Worm (Caenorhabditis elegans): ENCODE results near the gene klp-6.

The klp-6 gene

DNA sequence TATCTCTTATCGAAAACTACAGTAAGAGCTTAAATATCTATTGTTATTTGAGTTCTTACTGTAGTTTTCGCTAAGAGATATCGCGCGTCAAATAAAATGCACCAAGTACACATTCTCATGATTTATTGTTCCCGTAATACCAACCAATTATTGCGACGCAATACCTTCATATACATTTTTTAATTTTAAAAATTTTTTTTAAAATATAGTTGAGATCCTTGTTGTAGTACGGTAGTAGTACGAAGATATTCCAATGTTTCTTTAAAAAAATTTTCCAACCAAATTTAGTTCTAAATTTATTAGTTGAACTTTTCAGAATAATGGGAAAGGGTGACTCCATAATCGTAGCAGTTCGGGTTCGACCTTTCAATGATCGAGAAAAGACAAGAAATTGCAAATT, at the start of gene klp-6:
TSS of gene klp-6 (plus strand) at position 301 of the 400 bp plus-strand sequence.
- TF ChIP-seq unc-62 (GFP tag; optimal IDR thresholded peaks at IDR 0.05) = no peak

DNA sequence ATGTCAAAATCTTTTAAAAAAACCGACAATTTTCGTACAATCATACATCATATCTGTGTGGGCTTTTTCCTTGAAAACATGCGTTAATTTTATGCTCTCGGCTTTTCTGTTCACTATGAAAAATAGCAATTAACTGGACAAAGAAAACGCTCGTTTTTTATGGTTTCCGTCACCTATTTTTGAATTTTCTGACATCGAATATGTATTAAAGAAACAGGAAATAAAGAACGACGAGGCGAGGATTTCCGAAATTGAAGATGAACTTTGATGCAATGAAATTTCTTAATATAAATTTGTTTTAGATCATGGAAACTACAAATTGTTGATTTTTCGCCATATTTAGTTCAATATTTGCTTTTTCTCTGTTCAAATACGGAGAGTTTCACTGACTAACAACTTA, 46.8 kb upstream of the klp-6 start:
- TF ChIP-seq unc-62 (GFP tag; optimal IDR thresholded peaks at IDR 0.05) = no peak

DNA sequence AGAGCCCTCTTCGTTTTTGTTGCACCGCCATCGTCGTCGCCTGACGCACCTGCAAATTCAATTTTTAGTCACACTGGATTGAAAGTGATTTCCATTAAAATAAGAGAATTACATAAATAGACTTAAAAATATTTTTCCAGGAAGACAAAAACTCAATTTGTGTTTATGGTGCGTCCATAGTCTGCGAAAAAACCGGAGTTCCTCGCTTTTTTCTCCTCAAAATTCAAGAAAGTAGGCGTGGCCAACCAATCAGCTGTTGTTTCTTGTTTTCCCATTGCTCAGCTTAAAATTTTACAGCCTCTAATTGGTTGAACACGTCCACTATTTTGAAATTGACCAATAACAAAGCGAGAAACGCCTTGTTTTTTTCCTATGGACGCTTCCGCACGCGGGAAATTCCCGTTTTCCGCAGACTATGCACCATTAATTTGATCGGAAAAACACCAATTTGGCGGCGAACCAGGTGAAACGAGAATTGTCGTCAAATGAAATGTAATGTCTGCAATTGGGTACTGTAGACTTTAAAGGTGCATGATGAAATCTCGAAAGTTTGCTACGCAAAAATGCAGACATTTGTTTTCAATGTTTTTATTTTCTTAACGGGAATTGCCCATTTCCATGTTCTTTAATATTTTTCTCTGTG, 46.2 kb upstream of the klp-6 start, which contains the start of gene C27F2.7:
TSS of gene C27F2.7 (minus strand) at position 51 of the 643 bp plus-strand sequence.
- no peak for TF ChIP-seq unc-62 (GFP tag; optimal IDR thresholded peaks at IDR 0.05)

ce11 chrIII:4986790-4987259, 43.9 kb upstream of the klp-6 start, which contains the start of the genes C27F2.10 and wdr-60:
C27F2.10 (minus strand) TSS chrIII:4986898.
wdr-60 (plus strand) TSS chrIII:4987209.
- no peak for TF ChIP-seq unc-62 (GFP tag; optimal IDR thresholded peaks at IDR 0.05)

ce11 chrIII:4987666-4988065, 43.1 kb upstream of the klp-6 start:
- no peak for TF ChIP-seq unc-62 (GFP tag; optimal IDR thresholded peaks at IDR 0.05)

DNA sequence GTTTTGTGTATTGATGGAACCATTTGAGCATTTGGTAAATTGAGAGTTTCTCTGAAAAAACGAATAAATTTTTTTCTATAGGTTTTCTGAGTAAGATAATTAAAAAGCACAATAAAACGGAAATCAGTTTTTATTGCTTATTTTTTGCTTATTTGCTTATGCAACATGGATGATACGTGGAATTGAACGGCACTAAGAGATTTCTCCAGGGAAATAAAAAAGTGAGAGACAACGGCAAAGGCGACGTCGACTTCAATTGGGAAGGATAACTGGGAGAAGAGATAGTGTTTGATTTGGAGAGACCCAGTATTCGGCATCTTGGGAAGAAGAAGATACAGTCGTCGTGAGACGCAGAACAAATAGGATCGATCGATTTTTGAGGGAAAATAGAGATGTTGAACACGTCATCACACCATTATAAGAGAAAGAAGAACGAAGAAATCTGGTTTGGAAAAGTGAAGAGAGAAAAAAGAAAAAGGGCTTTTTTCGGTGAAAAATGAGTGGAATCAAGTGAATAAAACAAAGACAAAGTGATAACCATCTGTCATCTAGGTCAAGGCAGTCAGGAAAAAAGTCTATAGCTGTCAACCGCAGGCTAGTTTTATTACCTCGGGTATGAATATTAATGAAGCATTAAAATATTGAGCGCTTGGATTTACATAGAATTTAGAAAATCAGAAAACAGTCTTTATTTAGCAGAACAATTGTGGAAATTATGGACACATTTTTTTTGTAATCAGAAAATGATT, 32.4 kb upstream of the klp-6 start, which contains the start of gene tmem-131:
TSS of gene tmem-131 (minus strand) at position 51 of the 749 bp plus-strand sequence.
- TF ChIP-seq unc-62 (GFP tag; optimal IDR thresholded peaks at IDR 0.05) = no peak

ce11 chrIII:4998956-4999425, 31.7 kb upstream of the klp-6 start, which contains the start of gene smcr-8:
smcr-8 (plus strand) TSS chrIII:4999375.
- TF ChIP-seq unc-62 (GFP tag; optimal IDR thresholded peaks at IDR 0.05) = no peak

- TF ChIP-seq unc-62 (GFP tag; optimal IDR thresholded peaks at IDR 0.05) = no peak
Measured at ce11 chrIII:5002231-5002630, 28.5 kb upstream of the klp-6 start, which contains the start of gene R144.10. R144.10 (minus strand) TSS chrIII:5002331.

- TF ChIP-seq unc-62 (GFP tag; optimal IDR thresholded peaks at IDR 0.05) = no peak
Measured at ce11 chrIII:5004621-5005020, 26.1 kb upstream of the klp-6 start, which contains the start of gene R144.6. R144.6 (minus strand) TSS chrIII:5004721.

DNA sequence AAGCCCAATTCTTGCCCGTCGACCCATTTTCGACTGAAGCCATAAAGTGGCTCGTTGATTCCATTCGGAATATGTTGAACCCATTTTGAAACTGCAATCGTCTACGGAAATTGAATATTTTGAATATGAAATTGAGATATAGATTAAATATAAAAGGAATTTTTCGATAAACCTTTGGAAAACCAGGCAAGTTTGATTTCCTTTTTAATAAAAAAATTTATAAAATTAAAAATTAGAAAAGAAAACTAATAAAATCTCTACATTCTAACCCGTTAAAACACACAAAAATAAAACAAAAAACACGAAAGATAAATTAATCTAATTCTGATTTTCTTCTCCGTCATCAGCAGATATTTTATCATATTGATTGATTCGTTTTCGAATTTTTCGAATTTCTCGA, 23.8 kb upstream of the klp-6 start, which contains the start of gene R144.12:
TSS of gene R144.12 (minus strand) at position 101 of the 400 bp plus-strand sequence.
- TF ChIP-seq unc-62 (GFP tag; optimal IDR thresholded peaks at IDR 0.05) = no peak

- no peak for TF ChIP-seq unc-62 (GFP tag; optimal IDR thresholded peaks at IDR 0.05)
Measured at ce11 chrIII:5008730-5009129, 22.0 kb upstream of the klp-6 start, which contains the start of gene R144.11. R144.11 (minus strand) TSS chrIII:5008830.

DNA sequence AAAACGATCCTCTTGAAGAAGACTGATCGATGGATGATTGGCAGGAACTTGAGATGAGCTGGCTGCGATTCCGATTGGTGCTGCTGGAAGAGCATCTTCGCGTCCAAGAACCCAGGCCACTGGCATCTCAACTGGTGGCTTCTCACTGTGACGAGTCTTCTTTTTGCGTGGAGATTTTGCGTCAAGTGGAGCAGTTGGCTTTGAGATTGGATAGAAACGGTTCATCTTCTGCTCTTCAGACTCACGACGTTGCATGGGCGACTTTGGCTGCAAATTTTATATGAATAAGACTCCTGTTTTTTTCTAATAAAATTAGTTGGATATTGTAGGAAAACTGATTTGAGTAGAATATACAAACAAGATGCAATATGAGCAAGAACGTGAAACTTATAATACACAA, 20.0 kb upstream of the klp-6 start:
- TF ChIP-seq unc-62 (GFP tag; optimal IDR thresholded peaks at IDR 0.05) = no peak

- no peak for TF ChIP-seq unc-62 (GFP tag; optimal IDR thresholded peaks at IDR 0.05)
Measured at ce11 chrIII:5012460-5012859, 18.3 kb upstream of the klp-6 start.

- no peak for TF ChIP-seq unc-62 (GFP tag; optimal IDR thresholded peaks at IDR 0.05)
Measured at ce11 chrIII:5013915-5014346, 16.8 kb upstream of the klp-6 start.

DNA sequence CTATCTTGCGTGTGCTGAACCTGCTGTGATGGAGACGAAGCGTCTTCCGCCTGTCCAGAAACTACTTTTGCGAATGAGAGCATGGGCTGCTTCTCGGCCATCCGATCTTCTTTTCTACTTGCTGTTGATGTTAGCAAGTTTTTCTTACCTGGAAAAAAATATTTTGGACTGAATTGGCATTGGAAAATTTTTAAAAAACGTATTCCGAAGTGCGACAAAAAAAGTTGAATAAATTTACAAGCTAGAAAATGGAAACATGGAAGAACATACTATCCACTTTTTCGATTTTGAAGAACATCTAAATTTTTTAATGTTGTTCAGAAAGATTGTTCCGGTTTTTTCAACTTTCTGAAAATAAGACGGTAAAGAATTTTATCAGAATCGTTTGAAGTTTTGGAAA, 13.2 kb upstream of the klp-6 start, which contains the start of gene larp-1:
TSS of gene larp-1 (minus strand) at position 101 of the 400 bp plus-strand sequence.
- no peak for TF ChIP-seq unc-62 (GFP tag; optimal IDR thresholded peaks at IDR 0.05)

DNA sequence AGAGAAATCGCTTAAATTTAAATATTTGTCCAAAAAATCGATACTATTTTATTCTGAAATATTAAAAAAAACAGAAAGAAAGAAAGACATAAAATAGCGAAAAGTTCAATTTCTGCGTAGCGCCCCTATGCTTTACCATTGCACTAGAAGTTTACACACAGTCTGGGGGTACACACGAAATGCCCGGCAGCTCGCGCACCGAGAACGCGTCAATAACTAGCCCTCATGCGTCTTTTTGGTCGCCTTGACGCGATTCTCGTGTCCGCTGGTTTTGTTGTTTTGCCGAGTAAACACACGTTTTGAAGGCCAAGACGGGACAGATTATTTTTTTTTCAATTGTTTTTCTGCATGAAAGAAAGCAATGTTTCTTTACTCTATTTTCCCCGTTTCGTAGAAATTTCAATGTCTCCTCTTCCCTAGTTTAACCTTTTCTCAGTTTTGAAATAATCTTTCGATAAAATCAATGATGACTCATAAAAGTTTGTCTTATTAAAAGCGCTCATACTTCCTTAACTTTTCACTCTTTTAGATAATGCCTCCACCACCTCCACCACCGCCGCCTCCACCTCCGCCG, 12.5 kb upstream of the klp-6 start, which contains the start of gene wip-1:
TSS of gene wip-1 (plus strand) at position 524 of the 574 bp plus-strand sequence.
- TF ChIP-seq unc-62 (GFP tag; optimal IDR thresholded peaks at IDR 0.05) = no peak

All from whole organism, dauer.